Worm (Caenorhabditis elegans): ENCODE results near the gene ifbp-1.

The ifbp-1 gene

DNA sequence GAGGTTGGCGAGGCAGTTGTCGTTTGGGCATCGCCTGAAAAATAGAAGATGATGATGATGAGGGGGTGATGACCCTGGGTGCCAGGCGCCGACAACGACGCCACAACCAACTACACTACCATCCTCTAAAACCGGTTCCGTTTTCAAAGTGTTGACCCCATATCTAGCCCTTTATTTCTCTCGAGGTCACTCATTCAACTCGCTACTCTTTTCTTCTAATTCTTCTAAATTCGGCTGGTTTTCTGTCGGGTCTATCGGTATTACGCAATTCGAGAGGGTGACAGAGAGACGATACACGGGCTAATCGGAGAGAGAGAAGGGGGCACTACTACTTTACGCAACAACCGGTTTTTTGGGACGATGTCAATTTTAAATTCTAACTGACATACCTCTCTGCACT, 8.7 kb downstream of the ifbp-1 start (continued):
- TF ChIP-seq lin-15B (tag; optimal IDR thresholded peaks at IDR 0.05) (no peak), swsn-7 (tag; optimal IDR thresholded peaks at IDR 0.05) (peak; percentile 63), mdl-1 (tag; optimal IDR thresholded peaks at IDR 0.05) (peak in 1 of 2 experiments; percentile 68), ceh-82 (tag; optimal IDR thresholded peaks at IDR 0.05) (peak in 2 of 3 experiments; percentile 24 to 26), elt-3 (tag; optimal IDR thresholded peaks at IDR 0.05) (peak in 5 of 6 experiments; percentile 59 to 96 (median 93)), fkh-10 (GFP tag; optimal IDR thresholded peaks at IDR 0.05) (no peak), dsc-1 (tag; optimal IDR thresholded peaks at IDR 0.05) (no peak), lin-14 (GFP tag; optimal IDR thresholded peaks at IDR 0.05) (peak; percentile 96), unc-98 (GFP tag; IDR thresholded peaks at IDR 0.05) (no peak), nhr-76 (tag; optimal IDR thresholded peaks at IDR 0.05) (no peak), ceh-90 (tag; optimal IDR thresholded peaks at IDR 0.05) (no peak), egl-27 (tag; optimal IDR thresholded peaks at IDR 0.05) (peak; percentile 19 to 38), lsy-2 (tag; optimal IDR thresholded peaks at IDR 0.05) (peak; percentile 63 to 75), ets-5 (GFP tag; IDR thresholded peaks at IDR 0.05) (no peak), zip-4 (GFP tag; optimal IDR thresholded peaks at IDR 0.05) (peak; percentile 44), snpc-4 (tag; optimal IDR thresholded peaks at IDR 0.05) (no peak), fkh-4 (tag; optimal IDR thresholded peaks at IDR 0.05; ENCODE audit: borderline replicate concordance) (no peak), pax-3 (tag; optimal IDR thresholded peaks at IDR 0.05) (no peak), fos-1 (tag; optimal IDR thresholded peaks at IDR 0.05) (peak; percentile 66), unc-86 (tag; optimal IDR thresholded peaks at IDR 0.05) (no peak), elt-2 (tag; optimal IDR thresholded peaks at IDR 0.05) (no peak), isw-1 (GFP tag; IDR thresholded peaks at IDR 0.05) (no peak), vab-15 (tag; optimal IDR thresholded peaks at IDR 0.05) (no peak), tbx-2 (tag; optimal IDR thresholded peaks at IDR 0.05) (peak; percentile 55), lin-13 (GFP tag; optimal IDR thresholded peaks at IDR 0.05) (peak; percentile 54), unc-30 (tag; optimal IDR thresholded peaks at IDR 0.05) (no peak), efl-3 (GFP tag; optimal IDR thresholded peaks at IDR 0.05) (peak; percentile 13), fkh-8 (tag; optimal IDR thresholded peaks at IDR 0.05) (no peak), jun-1 (tag; optimal IDR thresholded peaks at IDR 0.05) (peak; percentile 31), irx-1 (tag; optimal IDR thresholded peaks at IDR 0.05) (peak; percentile 62), blmp-1 (tag; optimal IDR thresholded peaks at IDR 0.05) (peak; percentile 95)

DNA sequence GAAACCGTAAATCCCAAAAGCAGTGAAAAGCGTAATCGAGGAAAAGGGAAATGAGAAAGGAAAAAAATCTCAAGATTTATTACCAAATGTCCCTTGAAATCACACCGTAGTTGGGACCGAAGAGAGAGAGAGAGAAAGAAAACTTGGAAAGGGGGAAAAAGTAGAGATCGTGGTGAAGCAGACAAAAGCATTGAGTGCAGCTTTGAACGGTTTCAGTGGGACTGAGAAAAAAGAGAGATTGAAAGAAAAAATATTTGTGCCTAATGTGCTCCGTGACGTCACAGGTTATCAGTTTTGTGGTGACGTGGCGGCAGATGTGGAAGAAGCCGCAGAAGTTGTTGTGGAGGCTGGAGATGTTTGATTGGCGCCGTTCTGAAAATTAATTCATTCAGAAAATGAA, 9.8 kb downstream of the ifbp-1 start:
- TF ChIP-seq ztf-4 (tag; optimal IDR thresholded peaks at IDR 0.05) (no peak), nhr-12 (tag; optimal IDR thresholded peaks at IDR 0.05) (no peak), blmp-1 (tag; optimal IDR thresholded peaks at IDR 0.05) (peak; percentile 63), pag-3 (tag; optimal IDR thresholded peaks at IDR 0.05; ENCODE audit: borderline replicate concordance, insufficient read depth) (no peak), nhr-85 (tag) (peak; percentile 23), fkh-4 (tag; optimal IDR thresholded peaks at IDR 0.05; ENCODE audit: borderline replicate concordance) (no peak)

- TF ChIP-seq efl-1 (optimal IDR thresholded peaks at IDR 0.05) (no peak), efl-1 (GFP tag; optimal IDR thresholded peaks at IDR 0.05 in 1 of 2) (peak in 1 of 2 experiments; percentile 93), elt-2 (tag; optimal IDR thresholded peaks at IDR 0.05) (peak; percentile 81), isw-1 (GFP tag; IDR thresholded peaks at IDR 0.05) (no peak), lin-35 (GFP tag; optimal IDR thresholded peaks at IDR 0.05) (peak in 1 of 2 experiments; percentile 0), grh-1 (GFP tag; IDR thresholded peaks at IDR 0.05) (peak; percentile 16; the same call in 1 of the 2 replicates)
Measured at ce11 chrV:13369663-13370062, 10.4 kb downstream of the ifbp-1 start.
